Worm (Caenorhabditis elegans): ENCODE data around the gene mstr-2.

mstr-2 gene

DNA sequence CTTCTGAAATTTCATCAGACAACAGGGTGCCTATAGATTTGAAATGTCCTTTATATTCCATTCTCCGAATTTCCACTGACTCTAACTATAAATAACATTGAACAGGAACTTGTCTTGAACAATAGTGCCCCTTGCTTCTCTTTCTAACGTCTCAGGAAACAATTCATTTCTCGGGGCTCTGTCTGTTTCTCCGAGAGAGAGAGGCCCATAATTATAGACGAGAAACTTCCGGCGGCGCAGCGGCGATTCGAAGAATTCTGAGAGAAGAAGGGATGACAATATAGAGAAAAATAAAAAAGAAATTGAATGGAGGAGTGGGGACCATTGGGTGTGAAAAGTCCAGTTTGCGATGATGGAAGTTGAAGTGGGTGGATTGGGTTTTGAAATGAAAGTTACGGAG, 8.7 kb upstream of the mstr-2 start:
- no peak for TF ChIP-seq lsl-1 (GFP tag; optimal IDR thresholded peaks at IDR 0.05)
- TF ChIP-seq lin-40 (tag; optimal IDR thresholded peaks at IDR 0.05), result no peak
- TF ChIP-seq madf-10 (tag; optimal IDR thresholded peaks at IDR 0.05), result no peak
- no peak for TF ChIP-seq D2030.7 (GFP tag; IDR thresholded peaks at IDR 0.05)
- TF ChIP-seq Y67H2A.10 (GFP tag; conservative IDR thresholded peaks at IDR 0.05), result no peak
- no peak for TF ChIP-seq snpc-1.1 (tag; optimal IDR thresholded peaks at IDR 0.05; ENCODE audit: insufficient read depth)
- TF ChIP-seq T26A5.8 (tag; optimal IDR thresholded peaks at IDR 0.05), result no peak
- TF ChIP-seq F10E7.11 (tag; optimal IDR thresholded peaks at IDR 0.05), result no peak
- no peak for TF ChIP-seq rpc-1 (optimal IDR thresholded peaks at IDR 0.05)
- TF ChIP-seq rpc-1 (tag; optimal IDR thresholded peaks at IDR 0.05), result no peak
- TF ChIP-seq mes-4 (tag; optimal IDR thresholded peaks at IDR 0.05), result no peak

DNA sequence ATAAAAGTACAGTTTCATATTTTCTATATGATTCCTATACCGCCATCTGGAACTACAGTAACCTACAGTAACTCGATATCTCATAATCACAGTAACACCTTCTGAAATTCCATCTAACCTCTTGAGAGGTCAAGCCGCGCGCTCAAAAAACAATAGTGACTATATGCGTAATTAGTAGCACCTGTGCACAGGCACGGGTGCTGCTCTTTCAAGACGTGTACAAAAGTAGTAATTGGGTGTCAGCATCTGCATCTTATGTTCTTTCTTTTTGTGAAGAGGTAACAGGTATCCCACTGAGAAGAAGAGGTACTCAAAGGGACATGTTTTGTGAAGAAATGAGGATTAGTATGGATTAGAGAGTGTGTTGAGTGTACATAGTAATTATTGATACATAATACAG, 7.6 kb upstream of the mstr-2 start:
- no peak for TF ChIP-seq ceh-40 (GFP tag; IDR thresholded peaks at IDR 0.05)
- no peak for TF ChIP-seq zfh-2 (GFP tag; conservative IDR thresholded peaks at IDR 0.05)
- TF ChIP-seq C17E4.6 (GFP tag; IDR thresholded peaks at IDR 0.05), result no peak
- no peak for TF ChIP-seq tbp1 (GFP tag; optimal IDR thresholded peaks at IDR 0.05)
- TF ChIP-seq lag-1 (GFP tag; IDR thresholded peaks at IDR 0.05), result no peak
- TF ChIP-seq T26A5.8 (tag; optimal IDR thresholded peaks at IDR 0.05), result no peak
- no peak for TF ChIP-seq hrde-1 (tag; optimal IDR thresholded peaks at IDR 0.05; ENCODE audit: borderline replicate concordance)
- no peak for TF ChIP-seq ceh-27 (GFP tag; optimal IDR thresholded peaks at IDR 0.05)
- no peak for TF ChIP-seq F33H1.4 (GFP tag; IDR thresholded peaks at IDR 0.05)
- TF ChIP-seq ets-4 (GFP tag; optimal IDR thresholded peaks at IDR 0.05), result no peak
- no peak for TF ChIP-seq hlh-26 (GFP tag; conservative IDR thresholded peaks at IDR 0.05)
- TF ChIP-seq Y53G8AR.9 (GFP tag; conservative IDR thresholded peaks at IDR 0.05), result no peak
- no peak for TF ChIP-seq F22D6.2 (tag; optimal IDR thresholded peaks at IDR 0.05)
- no peak for TF ChIP-seq somi-1 (GFP tag; optimal IDR thresholded peaks at IDR 0.05)
- no peak for TF ChIP-seq ceh-91 (GFP tag; IDR thresholded peaks at IDR 0.05)
- TF ChIP-seq efl-1 (GFP tag; optimal IDR thresholded peaks at IDR 0.05), result no peak

DNA sequence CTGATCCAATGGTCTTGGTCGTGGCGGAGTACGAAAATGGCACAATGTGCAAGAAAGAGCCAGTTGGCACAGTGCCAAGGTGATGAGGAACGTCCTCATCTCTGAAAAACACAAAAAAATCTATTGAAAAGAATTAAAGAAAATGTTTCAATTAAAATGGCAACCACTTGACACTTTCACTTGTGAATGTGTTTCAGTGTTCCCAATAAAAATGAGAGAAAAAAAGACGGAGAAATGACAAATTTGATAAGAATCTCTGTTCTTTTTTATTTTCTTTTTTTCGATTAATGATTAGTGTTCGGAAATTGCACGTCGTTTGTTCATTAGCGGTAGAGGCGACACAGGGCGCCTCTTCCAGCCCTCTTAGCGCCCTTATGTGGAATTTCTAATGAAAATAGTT, 1.6 kb upstream of the mstr-2 start, which contains the start of gene ndg-4:
TSS of gene ndg-4 (minus strand) at position 101 of the 400 bp plus-strand sequence.
- TF ChIP-seq lsl-1 (GFP tag; optimal IDR thresholded peaks at IDR 0.05) (no peak), C06A6.2 (GFP tag; conservative IDR thresholded peaks at IDR 0.05) (no peak), unc-130 (GFP tag; optimal IDR thresholded peaks at IDR 0.05) (no peak), K11D2.4 (GFP tag; IDR thresholded peaks at IDR 0.05) (no peak), cebp-1 (GFP tag; IDR thresholded peaks at IDR 0.05) (no peak), cebp-1 (tag; optimal IDR thresholded peaks at IDR 0.05) (no peak), mxl-1 (tag; optimal IDR thresholded peaks at IDR 0.05) (no peak), aptf-2 (GFP tag; conservative IDR thresholded peaks at IDR 0.05) (no peak), F57C9.4 (tag; optimal IDR thresholded peaks at IDR 0.05) (no peak), lin-54 (GFP tag; optimal IDR thresholded peaks at IDR 0.05) (no peak), chd-7 (tag; optimal IDR thresholded peaks at IDR 0.05) (no peak), attf-5 (GFP tag; optimal IDR thresholded peaks at IDR 0.05) (no peak), T07F8.4 (tag; optimal IDR thresholded peaks at IDR 0.05) (no peak), lir-1 (GFP tag; conservative IDR thresholded peaks at IDR 0.05) (no peak), pbrm-1 (GFP tag; IDR thresholded peaks at IDR 0.05) (no peak), B0019.2 (GFP tag; conservative IDR thresholded peaks at IDR 0.05) (no peak)
